Worm (Caenorhabditis elegans): ENCODE results near the gene hmg-12.

hmg-12 gene

DNA sequence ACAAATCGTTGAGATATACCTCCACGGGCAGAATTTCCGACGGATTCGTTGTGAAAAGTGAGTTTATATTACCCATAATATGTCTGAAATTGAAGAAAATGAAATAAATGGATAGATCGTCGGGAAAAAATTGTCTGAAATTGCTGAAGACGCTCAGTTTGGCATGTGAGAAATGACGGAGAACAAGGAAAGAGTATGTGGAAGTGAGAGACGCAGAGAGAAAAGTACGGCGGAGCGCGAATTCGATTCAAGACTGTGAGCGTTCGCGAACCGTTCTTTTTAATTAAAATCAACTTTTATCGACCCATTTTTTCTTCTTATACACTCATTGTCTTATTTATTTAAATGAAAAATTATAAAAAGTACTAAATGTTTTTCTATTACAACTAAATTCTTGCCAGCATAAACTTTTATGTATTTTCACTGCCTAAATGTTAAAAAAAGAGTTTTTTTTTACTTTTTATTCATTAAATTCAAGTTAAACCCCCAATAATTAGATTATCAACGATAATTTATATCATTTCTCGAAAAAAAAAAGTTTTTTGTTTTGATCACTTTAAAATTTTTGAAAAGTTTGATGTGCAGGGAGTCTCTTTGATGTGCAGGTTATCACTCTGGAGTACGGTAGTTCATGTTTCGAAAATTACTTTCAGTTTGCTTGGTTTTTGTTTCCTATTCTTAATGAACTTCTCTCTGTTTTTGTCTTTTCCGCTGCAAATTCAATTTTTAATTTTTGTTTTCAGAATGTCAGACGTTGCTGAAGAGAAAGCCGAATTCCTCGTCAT, at the start of gene hmg-12, which contains the start of gene vps-15:
hmg-12 (plus strand) TSS at position 744 of the 785 bp plus-strand sequence.
vps-15 (minus strand) TSS at position 83 of the 785 bp plus-strand sequence.
- TF ChIP-seq unc-62 (GFP tag; optimal IDR thresholded peaks at IDR 0.05) = no peak

DNA sequence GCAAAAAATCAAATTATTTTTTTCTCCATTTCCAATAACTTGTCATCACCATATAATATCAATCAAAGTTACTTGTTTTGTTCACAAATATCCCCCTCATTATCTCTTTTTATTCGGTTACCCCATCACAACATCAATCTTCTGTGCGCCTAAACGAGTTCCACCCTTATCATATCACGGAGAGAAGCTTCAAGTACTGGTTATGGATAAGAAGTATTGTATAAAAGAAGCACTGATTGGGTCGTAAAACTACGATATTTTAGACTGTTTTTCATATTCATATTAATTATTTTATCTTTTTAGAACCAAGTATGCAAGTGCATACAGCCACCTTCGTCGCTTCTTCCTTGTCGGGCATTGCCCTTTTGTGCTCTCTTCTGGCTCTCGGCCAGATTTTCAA, 48.1 kb upstream of the hmg-12 start, which contains the start of gene col-84:
col-84 (plus strand) TSS at position 301 of the 400 bp plus-strand sequence.
- TF ChIP-seq unc-62 (GFP tag; optimal IDR thresholded peaks at IDR 0.05) = no peak

DNA sequence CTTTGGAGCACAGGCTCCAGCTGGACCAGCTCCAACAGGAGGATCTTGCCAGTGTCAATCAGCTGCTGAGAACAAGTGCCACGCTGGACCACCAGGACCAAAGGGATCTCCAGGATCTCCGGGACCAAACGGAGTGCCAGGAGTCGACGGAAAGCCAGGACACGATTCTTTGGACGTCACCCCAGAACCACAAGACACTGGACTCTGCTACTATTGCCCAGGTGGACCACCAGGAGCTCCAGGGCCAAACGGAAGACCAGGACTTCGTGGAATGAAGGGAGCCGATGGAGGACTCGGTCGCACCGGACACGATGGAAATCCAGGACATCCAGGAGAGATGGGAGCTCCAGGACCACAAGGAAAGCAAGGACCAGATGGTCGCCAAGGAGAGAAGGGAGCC, 47.4 kb upstream of the hmg-12 start:
- no peak for TF ChIP-seq unc-62 (GFP tag; optimal IDR thresholded peaks at IDR 0.05)

DNA sequence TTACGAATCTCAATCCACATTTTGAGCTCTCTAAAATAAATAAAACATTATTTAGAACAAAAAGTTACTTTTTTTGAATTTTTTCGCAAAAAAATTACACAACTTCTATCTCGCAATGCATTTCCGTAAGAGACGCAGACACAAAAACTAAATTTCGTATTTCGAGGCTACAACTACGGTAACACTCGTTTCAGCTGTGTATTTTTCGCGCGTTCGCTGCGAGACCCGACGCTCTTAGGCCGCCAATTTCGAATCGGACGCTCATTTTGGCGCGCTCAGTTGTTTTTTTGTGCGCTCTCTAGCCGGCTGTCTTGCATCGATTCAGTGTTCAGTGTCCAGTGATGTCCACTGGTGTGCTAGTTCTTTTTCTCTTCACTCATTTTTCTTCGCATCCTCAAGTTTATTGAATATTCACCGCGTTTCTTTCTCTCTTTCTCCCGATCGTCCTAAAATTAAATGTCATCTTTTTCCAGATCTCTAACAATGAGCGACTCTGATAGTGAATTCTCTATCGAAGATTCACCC, 41.6 kb upstream of the hmg-12 start, which contains the start of the genes npp-3 and top-2:
npp-3 (minus strand) TSS at position 115 of the 525 bp plus-strand sequence.
top-2 (plus strand) TSS at position 475 of the 525 bp plus-strand sequence.
- TF ChIP-seq unc-62 (GFP tag; optimal IDR thresholded peaks at IDR 0.05) = no peak

DNA sequence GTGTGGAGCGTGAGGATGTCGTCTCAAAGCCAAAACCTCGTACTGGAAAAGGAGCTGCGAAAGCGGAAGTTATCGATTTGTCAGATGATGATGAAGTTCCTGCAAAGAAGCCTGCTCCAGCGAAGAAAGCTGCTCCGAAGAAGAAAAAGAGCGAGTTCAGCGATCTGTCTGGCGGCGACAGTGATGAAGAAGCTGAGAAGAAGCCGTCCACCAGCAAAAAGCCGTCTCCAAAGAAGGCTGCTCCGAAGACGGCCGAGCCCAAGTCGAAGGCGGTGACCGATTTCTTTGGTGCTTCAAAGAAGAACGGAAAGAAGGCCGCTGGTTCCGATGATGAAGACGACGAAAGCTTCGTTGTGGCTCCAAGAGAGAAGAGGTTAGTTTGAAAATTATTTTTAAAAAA, 36.5 kb upstream of the hmg-12 start:
- no peak for TF ChIP-seq unc-62 (GFP tag; optimal IDR thresholded peaks at IDR 0.05)

DNA sequence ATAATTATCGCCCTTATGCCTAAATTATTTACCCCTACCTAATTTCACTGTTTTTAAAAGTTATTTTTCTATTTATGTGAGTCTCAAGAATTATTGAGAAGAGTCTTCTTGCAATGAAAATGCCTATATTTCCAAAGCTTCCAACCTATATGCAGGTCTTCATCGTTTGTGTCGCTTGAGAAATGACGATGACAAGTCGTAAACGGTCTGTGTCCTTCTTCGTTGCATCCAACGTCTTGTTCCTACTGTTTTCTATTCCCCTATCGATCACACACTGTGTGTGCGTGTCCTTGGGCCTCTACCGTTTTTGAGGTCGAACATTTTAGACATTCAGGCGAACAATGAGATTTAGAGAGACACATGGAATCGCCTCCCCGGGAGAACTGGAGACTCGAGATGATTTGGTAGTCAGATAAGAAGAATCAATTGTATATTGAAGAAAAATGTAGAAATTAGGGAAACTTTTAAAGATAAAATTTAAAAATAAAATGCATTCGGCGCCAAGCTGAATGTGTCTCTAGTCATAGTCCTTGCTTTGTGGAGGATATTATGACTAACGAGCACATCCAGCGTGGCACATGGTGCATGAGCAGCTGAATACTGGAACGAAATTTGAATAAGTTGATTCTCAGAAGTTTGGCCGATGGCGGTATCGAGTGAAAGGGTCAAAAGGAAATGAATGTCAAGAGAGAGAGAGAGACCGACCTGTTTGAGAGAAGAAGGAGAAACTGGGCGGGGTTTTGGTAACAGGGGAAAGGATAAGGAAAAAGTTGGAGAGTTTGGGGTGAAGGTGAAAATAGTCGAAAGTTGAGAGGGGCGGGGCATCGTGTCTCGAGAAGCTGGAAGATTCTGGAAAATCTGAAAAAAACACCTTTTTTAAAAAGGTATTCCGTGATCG, 35.6 kb upstream of the hmg-12 start:
- TF ChIP-seq unc-62 (GFP tag; optimal IDR thresholded peaks at IDR 0.05) = no peak

DNA sequence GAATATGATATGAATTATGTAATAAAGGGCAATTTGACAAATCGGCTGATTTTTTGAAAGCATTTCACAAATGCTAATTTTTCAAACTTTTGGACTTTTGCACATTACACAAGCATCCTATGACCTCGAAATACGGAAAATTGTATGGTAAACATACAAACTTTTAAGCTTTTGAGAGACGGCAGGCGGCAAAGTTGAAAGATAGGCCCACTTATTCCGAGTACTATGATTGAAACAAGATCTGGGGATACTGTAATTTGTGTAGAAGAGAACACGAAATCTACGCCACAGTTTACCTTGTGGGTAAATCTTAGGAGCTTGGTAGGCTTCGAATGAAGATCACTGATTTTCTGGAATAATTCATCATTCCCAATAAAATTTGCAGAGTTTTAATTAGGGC, 32.7 kb upstream of the hmg-12 start, which contains the start of gene ZK930.6:
ZK930.6 (plus strand) TSS at position 301 of the 400 bp plus-strand sequence.
- TF ChIP-seq unc-62 (GFP tag; optimal IDR thresholded peaks at IDR 0.05) = no peak

DNA sequence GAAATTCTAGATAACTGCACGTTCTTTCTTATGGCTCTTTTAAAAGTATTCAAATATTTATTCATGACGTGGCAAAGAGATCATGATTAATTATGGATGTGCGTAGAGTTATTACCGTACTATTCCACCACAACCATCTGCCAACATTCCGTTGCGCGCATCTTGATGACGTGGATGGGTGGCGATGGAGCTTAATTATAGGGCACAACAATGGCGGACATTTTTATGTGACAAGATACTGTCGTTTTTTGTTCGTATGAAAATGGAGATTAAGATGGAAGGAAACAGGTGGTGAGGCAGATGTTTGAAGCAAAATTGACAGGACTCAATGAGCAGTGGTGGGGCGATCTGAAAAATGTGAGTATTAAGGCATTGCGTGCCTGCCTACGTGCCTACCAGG, 28.6 kb upstream of the hmg-12 start:
- no peak for TF ChIP-seq unc-62 (GFP tag; optimal IDR thresholded peaks at IDR 0.05)

DNA sequence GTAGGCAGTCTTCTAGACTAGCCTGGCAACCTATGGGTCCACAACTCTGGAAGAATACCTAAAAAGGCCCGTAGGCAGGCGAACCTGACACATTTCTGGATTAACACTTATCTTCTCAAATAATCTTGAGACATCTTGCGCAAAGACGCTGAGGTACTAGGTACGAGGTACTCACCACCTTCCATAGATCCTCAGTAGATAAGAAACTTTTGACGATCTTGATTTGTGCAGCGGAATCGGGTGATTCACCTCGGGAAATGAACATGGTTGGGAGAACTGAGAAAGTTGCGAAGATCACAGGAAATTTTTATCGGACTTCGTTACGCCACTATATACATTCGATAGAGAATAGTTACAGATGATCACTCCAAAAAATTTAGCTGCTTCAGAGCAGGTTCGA, 28.2 kb upstream of the hmg-12 start:
- no peak for TF ChIP-seq unc-62 (GFP tag; optimal IDR thresholded peaks at IDR 0.05)

DNA sequence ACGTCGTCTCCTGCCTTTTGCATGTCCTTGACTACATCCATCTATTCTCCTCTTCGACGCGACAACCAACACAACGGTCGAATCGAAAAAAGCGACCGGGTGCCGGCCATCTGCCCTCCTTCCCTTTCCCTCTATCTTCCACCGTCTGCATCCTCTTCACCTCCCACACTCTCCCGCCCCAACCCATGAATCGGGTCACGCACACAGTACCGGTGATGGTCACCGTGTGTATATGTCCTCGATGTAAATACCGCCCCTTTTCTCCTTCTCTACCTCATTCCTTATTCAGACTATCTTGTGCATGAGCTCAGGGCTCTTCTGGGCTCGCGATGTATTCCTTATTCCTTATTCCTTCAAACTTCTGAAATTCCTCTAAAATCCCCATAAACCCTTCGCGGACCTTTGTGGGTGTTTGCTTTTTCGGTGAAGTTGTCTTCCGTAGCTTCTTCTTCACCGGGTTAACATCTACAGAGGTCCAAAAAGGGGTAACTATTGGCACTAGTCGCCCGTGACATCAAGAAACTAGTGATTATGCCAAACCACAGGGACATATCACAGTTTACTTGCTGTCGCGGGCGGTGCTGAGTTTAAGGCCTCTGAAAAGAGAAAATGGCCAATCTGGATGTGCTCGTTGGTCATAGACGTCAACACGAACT, 26.8 kb upstream of the hmg-12 start:
- TF ChIP-seq unc-62 (GFP tag; optimal IDR thresholded peaks at IDR 0.05) = no peak

DNA sequence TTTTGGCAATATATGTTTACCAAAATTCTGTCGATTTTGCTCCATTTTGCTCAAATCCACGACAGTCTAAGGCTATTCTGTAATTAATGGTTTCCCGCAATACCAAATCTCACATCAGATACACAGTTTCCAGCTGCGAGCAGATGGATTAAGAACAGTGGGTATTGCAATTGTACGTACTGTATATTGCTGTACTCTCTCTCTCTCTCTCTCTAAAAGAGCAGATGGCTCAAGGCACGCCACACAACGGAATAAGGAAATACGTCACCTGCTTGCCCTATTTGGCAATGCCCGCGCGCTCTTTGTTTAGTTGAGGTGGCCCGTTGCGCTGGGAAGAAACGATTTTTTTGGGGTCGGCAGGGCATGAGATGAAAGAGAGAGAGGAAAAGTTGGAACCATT, 25.7 kb upstream of the hmg-12 start:
- no peak for TF ChIP-seq unc-62 (GFP tag; optimal IDR thresholded peaks at IDR 0.05)

DNA sequence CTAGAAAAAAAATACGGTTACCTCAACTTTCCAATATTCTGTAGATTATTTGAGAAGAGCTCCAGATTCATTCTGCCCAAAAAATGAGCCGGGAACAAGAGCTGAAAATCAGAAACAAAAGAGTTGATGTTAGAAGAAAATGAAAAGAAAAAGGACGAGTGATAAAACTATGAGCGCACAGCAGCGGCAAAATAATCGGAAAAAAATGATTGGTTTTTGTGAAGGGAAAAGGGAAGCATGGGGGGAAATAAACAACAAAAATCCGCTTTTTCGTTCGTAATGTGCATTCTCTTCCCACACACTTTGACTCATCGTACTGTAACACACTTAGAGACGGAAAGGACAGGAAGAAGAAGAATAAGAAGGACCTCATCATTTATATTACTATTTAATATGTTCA, 23.0 kb upstream of the hmg-12 start, which contains the start of gene ZK930.2:
ZK930.2 (minus strand) TSS at position 101 of the 400 bp plus-strand sequence.
- no peak for TF ChIP-seq unc-62 (GFP tag; optimal IDR thresholded peaks at IDR 0.05)

DNA sequence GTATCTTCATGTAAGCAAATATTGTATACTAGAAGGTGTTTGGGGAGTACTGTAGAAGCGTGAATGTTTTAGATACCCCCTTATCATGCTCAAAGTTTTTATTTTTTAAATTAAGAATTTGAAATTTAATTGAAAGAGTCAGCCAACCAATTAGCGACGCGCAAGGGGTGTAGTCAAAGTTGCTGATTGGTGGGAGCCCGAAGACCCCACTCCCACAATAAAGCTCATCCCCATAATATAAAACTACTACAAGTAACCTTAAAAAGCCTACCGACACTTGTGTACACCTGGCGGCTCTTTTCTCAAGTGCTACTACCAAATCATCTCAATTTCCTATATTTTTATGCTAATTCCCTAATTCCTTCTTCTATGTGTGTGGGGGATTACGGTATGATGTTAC, 16.6 kb upstream of the hmg-12 start:
- no peak for TF ChIP-seq unc-62 (GFP tag; optimal IDR thresholded peaks at IDR 0.05)

DNA sequence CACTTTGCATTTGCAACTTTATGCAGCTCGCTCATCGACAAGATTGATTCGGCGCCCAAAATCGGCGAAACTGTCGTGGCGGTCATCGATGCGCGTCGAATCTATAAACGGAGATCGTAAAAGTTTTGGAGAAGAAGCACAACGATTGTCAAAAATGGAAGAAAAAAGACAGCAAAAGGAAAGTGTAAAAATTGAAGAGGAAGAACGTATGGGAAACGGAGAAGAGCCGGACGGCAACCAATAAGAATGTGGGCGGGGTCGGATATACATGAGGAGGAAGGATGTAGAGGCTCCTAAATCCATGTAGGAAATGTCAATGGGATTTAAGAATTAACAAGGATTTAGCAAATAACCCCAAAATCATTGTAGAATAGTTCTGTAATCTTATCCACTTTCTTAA, 15.2 kb upstream of the hmg-12 start, which contains the start of gene vab-23:
vab-23 (minus strand) TSS at position 101 of the 400 bp plus-strand sequence.
- TF ChIP-seq unc-62 (GFP tag; optimal IDR thresholded peaks at IDR 0.05) = no peak

DNA sequence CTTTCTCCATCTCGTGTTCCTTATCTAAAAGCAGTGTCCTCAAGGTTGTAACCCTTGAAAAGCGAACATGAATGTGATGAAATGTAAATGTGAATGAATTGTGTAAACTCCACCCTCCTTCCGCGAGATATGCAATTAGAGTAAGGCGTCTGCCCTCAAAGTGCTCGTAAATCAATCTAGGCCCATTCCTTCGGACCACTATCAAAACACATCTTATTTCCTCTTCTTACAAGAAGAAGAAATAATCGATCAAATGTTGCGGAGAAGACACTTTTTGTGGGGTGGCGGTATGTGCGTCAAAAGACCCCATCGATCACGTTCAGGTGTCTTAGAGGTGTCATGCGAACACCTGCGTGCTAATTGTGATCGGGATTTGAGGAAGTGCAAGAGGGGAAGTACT, 14.1 kb upstream of the hmg-12 start:
- no peak for TF ChIP-seq unc-62 (GFP tag; optimal IDR thresholded peaks at IDR 0.05)

Data from whole organism, dauer.